Fruit fly (Drosophila melanogaster) whole organism, embryonic: ENCODE measurements around the gene CG16824.

Experiments used
- CG13287 ChIP-seq: fragments of 200-800 bp; sonication (Bioruptor generic); IDR thresholded peaks from 2 replicates; pipeline ENCODE4 v1.3.6; 2022; ENCODE audit warnings: missing biosample characterization, missing genetic modification characterization; ENCODE audit not compliant: partially characterized antibody
- CG17361 ChIP-seq: fragments of 200-800 bp; sonication (Bioruptor generic); IDR thresholded peaks from 3 replicates; pipeline ENCODE4 v1.3.6; 2022; ENCODE audit warnings: missing biosample characterization, missing genetic modification characterization
- CG31365 ChIP-seq: fragments of 200-800 bp; sonication (Bioruptor generic); optimal IDR thresholded peaks from 2 replicates; lab custom pipeline; 2018; ENCODE audit warnings: missing biosample characterization, mild to moderate bottlenecking, missing genetic modification characterization
- CG9437 ChIP-seq: fragments of 200-800 bp; sonication (Bioruptor generic); optimal IDR thresholded peaks from 2 replicates; lab custom pipeline; 2018; ENCODE audit warnings: missing biosample characterization, mild to moderate bottlenecking, missing genetic modification characterization
- CTCF ChIP-seq: fragments of 200-800 bp; sonication (Bioruptor generic); optimal IDR thresholded peaks from 2 replicates; lab custom pipeline; 2017; ENCODE audit warnings: missing biosample characterization, mild to moderate bottlenecking, missing genetic modification characterization, moderate library complexity
- Myb ChIP-seq: fragments of 200-800 bp; sonication (Bioruptor generic); optimal IDR thresholded peaks from 2 replicates; lab custom pipeline; 2016; ENCODE audit warnings: missing biosample characterization, missing genetic modification characterization
- amos ChIP-seq: fragments of 200-800 bp; sonication (Bioruptor generic); IDR thresholded peaks from 2 replicates; pipeline ENCODE4 v1.3.6; 2022; ENCODE audit warnings: missing biosample characterization, missing genetic modification characterization; ENCODE audit not compliant: partially characterized antibody
- ftz-f1 ChIP-seq: fragments of 200-800 bp; sonication (Bioruptor generic); optimal IDR thresholded peaks from 2 replicates; lab custom pipeline; 2016; ENCODE audit warnings: missing biosample characterization, missing genetic modification characterization
- sr ChIP-seq: fragments of 200-800 bp; sonication (Bioruptor generic); IDR thresholded peaks from 3 replicates; pipeline ENCODE4 v1.3.6; 2022; ENCODE audit warnings: missing biosample characterization, missing genetic modification characterization

Gene CG16824

dm6 chr2L:13332736-13333135 lies 39.9 kb downstream of the CG16824 start:
- TF ChIP-seq sr (no peak), CTCF (GFP tag; lab: Kevin White, UChicago) (peak; percentile 57), amos (peak; percentile 28; the same call in 1 of the 2 replicates), CG9437 (GFP tag; lab: Kevin White, UChicago) (peak; percentile 99), CG31365 (tag; lab: Kevin White, UChicago) (peak; percentile 73), CG13287 (GFP tag; lab: Robert Waterston, UW) (peak; percentile 33; the same call in 1 of the 2 replicates), CG17361 (GFP tag; lab: Robert Waterston, UW) (no peak), Myb (peak; percentile 80), ftz-f1 (GFP tag; lab: Kevin White, UChicago) (peak; percentile 13)
